Fruit fly (Drosophila melanogaster) whole organism, pupa: Measurements from ENCODE around the gene Nsun2.

Experiments used
- CG12605 ChIP-seq: fragments of 200-800 bp; sonication (Bioruptor generic); IDR thresholded peaks from 2 replicates; pipeline ENCODE4 v1.3.6; 2022; ENCODE audit warnings: missing biosample characterization, missing genetic modification characterization
- CG15710 ChIP-seq: fragments of 200-800 bp; sonication (Bioruptor generic); optimal IDR thresholded peaks from 2 replicates; lab custom pipeline; 2018; ENCODE audit warnings: missing biosample characterization, mild to moderate bottlenecking, missing genetic modification characterization, moderate library complexity
- EcR ChIP-seq: fragments of 200-800 bp; sonication (Bioruptor generic); optimal IDR thresholded peaks from 3 replicates; lab custom pipeline; 2019; ENCODE audit warnings: missing biosample characterization, missing genetic modification characterization, mild to moderate bottlenecking, moderate library complexity, missing genetic modification reagents
- Ets98B ChIP-seq: fragments of 200-800 bp; sonication (Bioruptor generic); IDR thresholded peaks from 2 replicates; pipeline ENCODE4 v1.3.6; 2022; ENCODE audit warnings: missing biosample characterization, missing genetic modification characterization
- Pif1B ChIP-seq: fragments of 200-800 bp; sonication (Bioruptor generic); optimal IDR thresholded peaks from 3 replicates; lab custom pipeline; 2016; ENCODE audit warnings: missing biosample characterization, missing genetic modification characterization

DNA sequence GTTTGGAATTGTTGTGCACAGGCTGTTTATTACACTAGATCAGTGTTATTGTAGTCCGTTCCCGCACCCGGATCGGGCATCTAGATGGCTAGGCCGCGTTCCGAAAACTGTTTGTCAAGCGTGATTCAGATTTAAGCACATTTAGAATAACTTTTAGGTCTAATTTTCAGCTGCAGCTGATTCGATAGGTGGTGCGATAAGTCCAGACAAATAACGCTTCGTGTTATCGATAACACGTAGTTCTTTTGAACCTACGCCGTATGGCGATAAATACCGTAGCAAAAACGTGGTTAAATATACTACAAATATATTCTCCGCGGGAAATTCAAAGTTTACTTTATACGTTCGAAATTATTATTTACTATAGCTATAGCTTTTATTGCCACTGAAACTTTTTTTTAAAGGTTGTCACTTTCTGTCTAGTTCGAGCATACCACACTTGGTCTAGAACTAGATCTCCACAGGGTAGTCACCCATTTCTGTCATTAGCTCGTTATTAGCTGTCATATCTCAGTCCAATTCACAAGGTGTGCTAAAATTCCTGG is 12.6 kb downstream of the Nsun2 start, which contains the start of the genes Cmtr1 and CG15375:
- TF ChIP-seq CG12605 (GFP tag; lab: Robert Waterston, UW) (no peak), EcR (no peak), Pif1B (GFP tag; lab: Kevin White, UChicago) (no peak), CG15710 (tag; lab: Kevin White, UChicago) (no peak), Ets98B (GFP tag; lab: Robert Waterston, UW) (no peak)
